Worm (Caenorhabditis elegans) whole organism, L4/young adult: ENCODE results near the gene slfl-4.

ENCODE experiments used
- W03F9.2 ChIP-seq: fragments of 150-350 bp; optimal IDR thresholded peaks from 2 replicates; lab custom pipeline; 2014; ENCODE audit warnings: missing biosample characterization, missing genetic modification characterization
- him-1 ChIP-seq: sonication (generic microtip); optimal IDR thresholded peaks from 2 replicates; lab custom pipeline; 2016; ENCODE audit warnings: missing genotype, missing genetic modification reagents, missing genetic modification characterization, missing compliant biosample characterization

ce11 chrIV:5288932-5289331, 14.6 kb downstream of the slfl-4 start:
- TF ChIP-seq him-1 (no peak), W03F9.2 (tag; lab: Kevin White, UChicago) (no peak)
